Worm (Caenorhabditis elegans): ENCODE results near the gene F57A8.7.

F57A8.7 gene

DNA sequence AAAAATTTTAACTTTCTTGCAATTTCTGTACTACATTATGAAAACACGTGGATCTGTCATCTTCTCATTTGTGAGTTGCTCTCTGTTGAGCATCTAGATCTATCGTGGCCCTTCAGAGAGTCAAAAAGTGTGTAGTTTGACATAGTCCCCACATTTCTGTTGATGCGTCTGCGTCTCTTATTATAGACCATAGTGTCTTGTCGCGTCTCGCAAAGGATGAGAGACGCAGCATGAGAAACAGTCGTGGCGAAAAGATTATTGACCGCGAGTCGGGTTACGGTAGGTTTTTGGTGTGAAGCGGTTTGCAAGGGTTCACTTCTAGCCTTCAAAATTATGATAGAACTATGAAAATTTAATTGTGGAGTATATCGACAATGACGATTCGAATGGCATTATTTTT, 33.3 kb upstream of the F57A8.7 start (continued):
- TF ChIP-seq lim-6 (tag; optimal IDR thresholded peaks at IDR 0.05) (no peak), npax-4 (tag; optimal IDR thresholded peaks at IDR 0.05) (no peak), pha-2 (tag; optimal IDR thresholded peaks at IDR 0.05) (no peak), pros-1 (tag; optimal IDR thresholded peaks at IDR 0.05) (peak; percentile 10), pag-3 (tag; optimal IDR thresholded peaks at IDR 0.05; ENCODE audit: borderline replicate concordance) (no peak), pax-1 (tag; optimal IDR thresholded peaks at IDR 0.05) (peak; percentile 32), ceh-2 (tag; optimal IDR thresholded peaks at IDR 0.05) (no peak), ceh-22 (tag; optimal IDR thresholded peaks at IDR 0.05) (no peak), pat-9 (tag; optimal IDR thresholded peaks at IDR 0.05) (no peak), nfya-1 (tag; optimal IDR thresholded peaks at IDR 0.05) (peak; percentile 84), mec-3 (tag; optimal IDR thresholded peaks at IDR 0.05; ENCODE audit: borderline replicate concordance) (no peak), C38D4.7 (GFP tag; optimal IDR thresholded peaks at IDR 0.05) (no peak), unc-3 (GFP tag; conservative IDR thresholded peaks at IDR 0.05) (no peak), unc-3 (tag; optimal IDR thresholded peaks at IDR 0.05) (no peak), ceh-14 (tag; optimal IDR thresholded peaks at IDR 0.05) (no peak), ceh-34 (tag; optimal IDR thresholded peaks at IDR 0.05) (peak; percentile 57), hlh-6 (tag; optimal IDR thresholded peaks at IDR 0.05) (no peak), hlh-8 (tag; optimal IDR thresholded peaks at IDR 0.05) (no peak), ceh-31 (tag; optimal IDR thresholded peaks at IDR 0.05) (peak; percentile 72), dve-1 (tag; optimal IDR thresholded peaks at IDR 0.05) (peak; percentile 51), rnt-1 (tag; optimal IDR thresholded peaks at IDR 0.05) (peak; percentile 20), ceh-9 (tag; optimal IDR thresholded peaks at IDR 0.05) (no peak), K09A11.1 (tag; optimal IDR thresholded peaks at IDR 0.05; ENCODE audit: insufficient read depth) (peak; percentile 4), tbx-2 (tag; optimal IDR thresholded peaks at IDR 0.05) (peak; percentile 48), pha-4 (tag; optimal IDR thresholded peaks at IDR 0.05) (no peak)

DNA sequence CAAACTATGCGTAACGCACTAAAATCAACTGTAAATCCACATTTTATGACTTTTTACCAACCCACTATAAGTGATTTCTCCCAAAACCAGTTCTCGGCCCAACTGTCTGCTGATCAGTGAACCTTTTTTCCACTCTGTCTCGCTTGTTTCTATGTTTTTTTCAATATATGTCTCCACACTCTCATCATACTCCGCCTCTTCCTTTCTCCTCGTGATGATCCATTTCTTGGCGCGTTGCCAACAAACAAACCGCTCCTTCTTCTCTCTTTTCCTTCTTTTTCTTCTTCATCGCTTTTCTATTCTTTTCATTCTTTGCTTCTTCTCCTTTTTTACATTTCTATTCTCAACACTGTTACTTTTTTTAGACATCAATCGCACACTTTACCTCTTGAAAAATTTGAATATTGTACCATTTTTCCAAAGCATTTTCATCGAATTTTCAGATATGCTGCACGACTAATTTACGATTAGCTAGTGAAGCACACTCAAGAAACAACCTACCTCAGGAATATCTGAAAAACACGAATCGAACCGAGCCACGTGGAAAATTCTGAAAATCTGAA, 32.2 kb upstream of the F57A8.7 start, which contains the start of gene T06E8.8:
Gene T06E8.8, plus strand, starts transcription at position 513 of the 563 bp plus-strand sequence.
- peak; percentile 62 for TF ChIP-seq ceh-18 (tag; optimal IDR thresholded peaks at IDR 0.05)
- no peak for TF ChIP-seq npax-4 (tag; optimal IDR thresholded peaks at IDR 0.05)

DNA sequence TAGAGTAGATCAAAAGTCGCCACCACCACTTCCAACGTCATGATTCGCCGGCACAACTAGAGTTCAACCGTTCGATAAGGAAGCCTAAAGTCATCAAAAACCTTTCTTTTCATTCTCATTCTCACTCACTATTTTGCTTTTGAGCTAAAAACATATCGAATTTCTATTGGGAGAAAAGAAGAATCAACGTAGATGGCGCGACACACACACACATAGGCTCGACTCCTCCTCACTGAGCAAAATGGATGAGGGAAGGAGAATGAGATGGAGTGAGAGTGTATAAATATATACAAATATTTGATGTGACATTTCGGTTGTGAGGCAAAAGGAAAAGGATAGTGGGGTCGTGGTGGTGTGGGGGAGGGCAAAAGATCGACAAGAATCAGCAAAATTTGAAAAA, 30.8 kb upstream of the F57A8.7 start:
- TF ChIP-seq ceh-19 (GFP tag; optimal IDR thresholded peaks at IDR 0.05), result peak; percentile 58
- TF ChIP-seq ceh-45 (GFP tag; IDR thresholded peaks at IDR 0.05), result no peak
- TF ChIP-seq ceh-34 (tag; optimal IDR thresholded peaks at IDR 0.05), result peak; percentile 68

DNA sequence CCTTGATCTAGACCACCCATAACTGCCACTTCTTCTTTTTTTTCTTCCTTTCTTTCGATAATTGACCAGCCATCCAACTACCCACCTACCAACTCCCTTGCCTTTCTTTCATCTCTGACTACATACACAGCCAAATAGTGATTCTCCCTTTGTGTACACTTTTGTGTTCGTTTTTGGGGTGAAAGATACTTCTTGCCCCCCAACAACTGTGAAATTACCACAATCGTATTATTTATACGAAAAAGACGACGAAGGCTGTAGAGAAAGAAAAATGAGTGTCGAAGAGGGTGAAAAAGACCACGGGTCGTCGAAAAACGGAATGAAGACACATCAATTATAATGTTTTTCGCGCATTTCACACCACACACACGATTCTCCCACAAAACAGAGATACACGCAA, 29.0 kb upstream of the F57A8.7 start:
- no peak for TF ChIP-seq pros-1 (tag; optimal IDR thresholded peaks at IDR 0.05)
- TF ChIP-seq unc-42 (tag; optimal IDR thresholded peaks at IDR 0.05), result no peak
- no peak for TF ChIP-seq ceh-34 (tag; optimal IDR thresholded peaks at IDR 0.05)

DNA sequence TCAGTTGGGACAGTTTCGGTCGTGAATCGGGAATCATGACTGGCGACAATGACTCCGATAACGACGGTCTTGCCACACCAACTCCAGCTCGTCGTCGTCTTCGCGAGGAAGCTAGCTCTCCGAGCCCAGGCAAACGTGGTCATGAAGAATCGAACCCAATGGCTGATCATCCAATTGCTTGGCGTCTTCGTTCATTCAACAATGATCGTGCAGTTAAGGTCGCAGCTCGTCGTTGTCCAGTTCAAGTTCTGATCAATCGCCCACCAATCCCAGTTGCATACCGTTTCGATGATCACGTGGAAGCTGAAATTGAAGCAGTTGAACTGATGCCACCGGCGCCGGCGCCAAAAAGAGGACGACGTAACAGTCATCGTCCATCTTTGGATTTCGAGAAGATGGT, 28.4 kb upstream of the F57A8.7 start:
- TF ChIP-seq unc-86 (tag; optimal IDR thresholded peaks at IDR 0.05) (no peak), pha-4 (tag; optimal IDR thresholded peaks at IDR 0.05) (no peak)

DNA sequence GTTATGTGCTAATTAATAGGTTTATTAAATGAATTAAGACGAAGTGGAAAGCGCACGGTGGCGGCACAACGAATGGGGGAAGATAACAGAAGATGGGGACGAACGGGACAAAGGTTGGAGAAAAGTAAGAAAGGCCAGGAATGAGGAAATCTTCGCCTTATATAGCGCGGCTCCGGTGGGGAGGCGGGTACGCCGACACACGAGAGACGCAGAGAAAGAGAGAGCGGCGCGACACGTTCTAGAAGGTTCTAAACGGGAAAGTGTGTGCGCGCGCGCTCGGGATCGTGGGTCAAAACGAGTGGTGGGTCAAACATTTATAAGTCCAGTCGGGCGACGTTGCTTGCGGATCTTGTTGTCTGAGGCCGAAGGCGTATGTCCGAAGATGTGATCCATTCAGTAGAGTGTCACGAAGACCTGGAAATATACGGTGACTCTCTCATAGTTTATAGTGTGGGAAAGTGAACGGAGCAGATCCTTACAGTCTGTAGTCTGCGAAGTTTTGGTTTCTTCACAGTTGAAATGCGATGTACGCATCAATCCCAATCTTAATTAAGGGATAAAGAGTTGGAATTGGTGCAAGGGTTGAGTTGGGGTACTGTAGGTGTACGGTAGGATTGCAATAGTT, 26.2 kb upstream of the F57A8.7 start:
- 0 out of 2 replicates have a peak, but pooled peaks have one; percentile 33 for TF ChIP-seq ceh-45 (GFP tag; IDR thresholded peaks at IDR 0.05)
